Worm (Caenorhabditis elegans): ENCODE results near the gene thn-5.

DNA sequence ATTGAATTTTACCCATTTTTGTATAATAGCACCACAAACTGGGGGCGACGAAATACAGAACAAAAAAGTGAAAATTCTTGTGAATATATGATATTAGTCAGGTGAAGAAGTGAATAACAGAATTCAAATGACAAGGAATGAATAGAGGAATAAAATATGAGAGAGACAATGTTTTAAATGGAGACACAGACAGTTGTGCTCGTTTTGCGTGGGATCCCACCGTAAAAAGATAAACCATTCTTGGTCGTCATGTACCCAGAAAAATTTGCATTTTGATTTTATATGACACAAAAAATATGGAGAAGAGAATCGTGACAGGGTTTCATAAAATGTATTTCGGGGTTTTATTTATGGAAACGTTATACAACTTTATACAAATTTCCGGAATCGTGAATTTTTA lies 47.1 kb downstream of the thn-5 start, which contains the start of gene F36H12.17:
- TF ChIP-seq ceh-36 (tag; optimal IDR thresholded peaks at IDR 0.05) (no peak), ama-1 (optimal IDR thresholded peaks at IDR 0.05) (no peak), scrt-1 (GFP tag; IDR thresholded peaks at IDR 0.05) (no peak), flt-1 (GFP tag; IDR thresholded peaks at IDR 0.05) (no peak), F13C5.2 (tag; optimal IDR thresholded peaks at IDR 0.05) (no peak), tra-4 (tag; optimal IDR thresholded peaks at IDR 0.05) (no peak), tbx-11 (GFP tag; IDR thresholded peaks at IDR 0.05) (no peak), sea-1 (GFP tag; conservative IDR thresholded peaks at IDR 0.05) (no peak), ceh-13 (GFP tag; optimal IDR thresholded peaks at IDR 0.05) (no peak), hmbx-1 (tag; optimal IDR thresholded peaks at IDR 0.05) (no peak), tbx-37 (GFP tag; conservative IDR thresholded peaks at IDR 0.05) (no peak)
